Worm (Caenorhabditis elegans): ENCODE measurements around the gene nhr-239.

DNA sequence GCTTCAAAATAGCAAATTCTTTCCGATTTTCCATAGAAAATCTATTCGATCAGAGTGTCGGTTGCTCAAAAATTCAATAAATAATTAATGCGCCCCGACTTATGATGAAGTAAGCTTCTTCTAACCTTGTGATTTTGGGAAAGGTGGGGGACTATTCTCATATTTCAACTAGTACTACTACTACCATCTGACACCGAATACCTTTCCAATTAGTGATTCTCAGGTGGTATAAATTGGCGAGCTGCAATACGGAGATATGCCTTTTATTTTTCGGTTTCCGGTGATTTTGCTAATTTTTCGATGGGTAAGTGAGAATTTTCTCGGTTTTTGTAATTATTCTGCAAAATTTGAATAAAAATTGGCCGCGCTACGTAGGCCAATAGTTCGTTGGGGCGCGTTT is at the start of gene nhr-239:
- TF ChIP-seq nhr-11 (tag; optimal IDR thresholded peaks at IDR 0.05) (no peak), zag-1 (tag; optimal IDR thresholded peaks at IDR 0.05) (no peak), nhr-77 (tag; optimal IDR thresholded peaks at IDR 0.05) (no peak), nfya-1 (tag; optimal IDR thresholded peaks at IDR 0.05; ENCODE audit: insufficient read depth) (no peak), unc-62 (GFP tag; optimal IDR thresholded peaks at IDR 0.05) (no peak), pha-4 (tag; optimal IDR thresholded peaks at IDR 0.05) (no peak), jun-1 (tag; optimal IDR thresholded peaks at IDR 0.05) (no peak), elt-2 (tag; optimal IDR thresholded peaks at IDR 0.05) (no peak), ceh-28 (tag; optimal IDR thresholded peaks at IDR 0.05) (no peak), R02D3.7 (tag; optimal IDR thresholded peaks at IDR 0.05) (no peak), ama-1 (optimal IDR thresholded peaks at IDR 0.05) (no peak), mdl-1 (tag; optimal IDR thresholded peaks at IDR 0.05) (no peak), snpc-4 (tag; optimal IDR thresholded peaks at IDR 0.05) (no peak), ceh-82 (tag; optimal IDR thresholded peaks at IDR 0.05) (no peak)
